Fruit fly (Drosophila melanogaster) whole organism, wandering third instar larva: ENCODE results near the gene CG13127.

Experiments used
- Abd-B ChIP-seq: fragments of >200 bp; optimal IDR thresholded peaks from 2 replicates; lab custom pipeline; 2017; ENCODE audit warnings: missing biosample characterization, missing genetic modification characterization
- CG32264 ChIP-seq: fragments of 200-800 bp; sonication (Bioruptor generic); optimal IDR thresholded peaks from 2 replicates; lab custom pipeline; 2016; ENCODE audit warnings: missing biosample characterization, missing genetic modification characterization
- CG9705 ChIP-seq: fragments of 200-800 bp; sonication (Bioruptor generic); optimal IDR thresholded peaks from 2 replicates; lab custom pipeline; 2018; ENCODE audit warnings: missing biosample characterization, mild to moderate bottlenecking, missing genetic modification characterization
- CrebA ChIP-seq: fragments of 200-800 bp; sonication (Bioruptor generic); optimal IDR thresholded peaks from 2 replicates; lab custom pipeline; 2016; ENCODE audit warnings: missing biosample characterization, mild to moderate bottlenecking, missing genetic modification characterization, borderline replicate concordance
- Dfd ChIP-seq: fragments of >200 bp; optimal IDR thresholded peaks from 2 replicates; lab custom pipeline; 2017; ENCODE audit warnings: missing biosample characterization, missing genetic modification characterization
- Dif ChIP-seq: fragments of 200-275, 200-300 bp; sonication (Bioruptor generic); optimal IDR thresholded peaks from 2 replicates; lab custom pipeline; 2018; ENCODE audit warnings: missing biosample characterization, missing genetic modification characterization; ENCODE audit not compliant: partially characterized antibody
- GATAd ChIP-seq: sonication (Bioruptor generic); optimal IDR thresholded peaks from 2 replicates; lab custom pipeline; 2016; ENCODE audit warnings: missing biosample characterization, missing genetic modification characterization
- HLH106 ChIP-seq: fragments of 200-800 bp; optimal IDR thresholded peaks from 3 replicates; lab custom pipeline; 2019; ENCODE audit warnings: missing biosample characterization, mild to moderate bottlenecking, missing genetic modification characterization, moderate library complexity
- Hnf4 ChIP-seq: fragments of 200-800 bp; sonication (Bioruptor generic); optimal IDR thresholded peaks from 2 replicates; lab custom pipeline; 2016; ENCODE audit warnings: missing biosample characterization, mild to moderate bottlenecking, missing genetic modification characterization
- Hr78 ChIP-seq: fragments of >200 bp; optimal IDR thresholded peaks from 2 replicates; lab custom pipeline; 2017; ENCODE audit warnings: missing biosample characterization, missing genetic modification characterization
- Hr83 ChIP-seq: fragments of 200-300 bp; sonication (Bioruptor generic); optimal IDR thresholded peaks from 2 replicates; lab custom pipeline; 2016; ENCODE audit warnings: missing biosample characterization, mild to moderate bottlenecking, missing genetic modification characterization, moderate library complexity; ENCODE audit not compliant: poor library complexity, severe bottlenecking
- Jra ChIP-seq: sonication (Bioruptor generic); optimal IDR thresholded peaks from 2 replicates; lab custom pipeline; 2016; ENCODE audit warnings: missing biosample characterization, missing genetic modification characterization
- Mio ChIP-seq: sonication (Bioruptor generic); optimal IDR thresholded peaks from 2 replicates; lab custom pipeline; 2016; ENCODE audit warnings: missing biosample characterization, missing genetic modification characterization
- Myc ChIP-seq: fragments of >200 bp; optimal IDR thresholded peaks from 2 replicates; lab custom pipeline; 2017
- N ChIP-seq: fragments of >200 bp; optimal IDR thresholded peaks from 2 replicates; lab custom pipeline; 2018; ENCODE audit warnings: missing biosample characterization, missing external identifiers, missing genetic modification characterization
- OdsH ChIP-seq: fragments of 200-800 bp; sonication (Bioruptor generic); optimal IDR thresholded peaks from 2 replicates; lab custom pipeline; 2016; ENCODE audit warnings: missing biosample characterization, mild to moderate bottlenecking, missing genetic modification characterization
- Rel ChIP-seq, 2 experiments: fragments of 200-800 bp; sonication (Bioruptor generic) in 1 of 2; optimal IDR thresholded peaks; 2 replicates in 1 of 2; 3 replicates in 1 of 2; lab custom pipeline; 2016 to 2019; ENCODE audit warnings: mild to moderate bottlenecking in 2 of 2, missing biosample characterization in 2 of 2, missing genetic modification characterization in 2 of 2, moderate library complexity in 1 of 2
- Sp1 ChIP-seq: fragments of 200-800 bp; sonication (Bioruptor generic); optimal IDR thresholded peaks from 3 replicates; lab custom pipeline; 2019; ENCODE audit warnings: missing biosample characterization, mild to moderate bottlenecking, missing genetic modification characterization, moderate library complexity
- Vsx2 ChIP-seq: fragments of 200-300, 225-300 bp; sonication (Bioruptor generic); optimal IDR thresholded peaks from 2 replicates; lab custom pipeline; 2018; ENCODE audit warnings: missing biosample characterization, missing genetic modification characterization; ENCODE audit not compliant: partially characterized antibody
- br ChIP-seq: fragments of 200-800 bp; sonication (Bioruptor generic); optimal IDR thresholded peaks from 2 replicates; lab custom pipeline; 2016; ENCODE audit warnings: missing biosample characterization, missing genetic modification characterization
- brk ChIP-seq: fragments of 200-800 bp; sonication (Bioruptor generic); optimal IDR thresholded peaks from 2 replicates; lab custom pipeline; 2016; ENCODE audit warnings: missing biosample characterization, mild to moderate bottlenecking, missing genetic modification characterization
- dl ChIP-seq, 2 experiments: fragments of 175-275, 200-275 bp in 1 of 2; fragments of 200-275 bp in 1 of 2; sonication (Bioruptor generic); optimal IDR thresholded peaks; lab custom pipeline; 2018; ENCODE audit warnings: mild to moderate bottlenecking in 2 of 2, missing biosample characterization in 2 of 2, missing genetic modification characterization in 2 of 2, moderate library complexity in 2 of 2; ENCODE audit not compliant: partially characterized antibody in 2 of 2, insufficient read depth in 1 of 2
- dmrt93B ChIP-seq: fragments of 200-800 bp; sonication (Bioruptor generic); optimal IDR thresholded peaks from 2 replicates; lab custom pipeline; 2018; ENCODE audit warnings: missing biosample characterization, mild to moderate bottlenecking, missing genetic modification characterization
- dsf ChIP-seq: sonication (Bioruptor generic); optimal IDR thresholded peaks from 2 replicates; lab custom pipeline; 2016; ENCODE audit warnings: missing biosample characterization, missing genetic modification characterization, borderline replicate concordance
- ey ChIP-seq: fragments of 200-800 bp; sonication (Bioruptor generic); optimal IDR thresholded peaks from 2 replicates; lab custom pipeline; 2016; ENCODE audit warnings: missing biosample characterization, missing genetic modification characterization
- foxo ChIP-seq, 2 experiments: fragments of 200-800 bp; sonication (Bioruptor generic); optimal IDR thresholded peaks; 2 replicates in 1 of 2; 3 replicates in 1 of 2; lab custom pipeline; 2016 to 2017; ENCODE audit warnings: missing biosample characterization in 2 of 2, missing genetic modification characterization in 2 of 2
- fru ChIP-seq: fragments of 200-800 bp; sonication (Bioruptor generic); optimal IDR thresholded peaks from 3 replicates; lab custom pipeline; 2016; ENCODE audit warnings: missing biosample characterization, mild to moderate bottlenecking, missing genetic modification characterization
- h ChIP-seq: fragments of 200-800 bp; sonication (Bioruptor generic); optimal IDR thresholded peaks from 3 replicates; lab custom pipeline; 2016; ENCODE audit warnings: missing biosample characterization, mild to moderate bottlenecking, missing genetic modification characterization
- jim ChIP-seq: fragments of 175-275, 200-325 bp; sonication (Bioruptor generic); optimal IDR thresholded peaks from 2 replicates; lab custom pipeline; 2016; ENCODE audit warnings: missing biosample characterization, mild to moderate bottlenecking, missing genetic modification characterization
- lola ChIP-seq: fragments of >200 bp; optimal IDR thresholded peaks from 2 replicates; lab custom pipeline; 2017; ENCODE audit warnings: missing biosample characterization, missing genetic modification characterization
- pan ChIP-seq: fragments of >200 bp; optimal IDR thresholded peaks from 2 replicates; lab custom pipeline; 2017
- psq ChIP-seq: fragments of 200-800 bp; sonication (Bioruptor generic); optimal IDR thresholded peaks from 3 replicates; lab custom pipeline; 2017; ENCODE audit warnings: missing biosample characterization, mild to moderate bottlenecking, missing genetic modification characterization, moderate library complexity
- rgr ChIP-seq: fragments of 200-800 bp; sonication (Bioruptor generic); optimal IDR thresholded peaks from 3 replicates; lab custom pipeline; 2016; ENCODE audit warnings: missing biosample characterization, mild to moderate bottlenecking, missing genetic modification characterization
- sage ChIP-seq: fragments of 200-800 bp; sonication (Bioruptor generic); optimal IDR thresholded peaks from 2 replicates; lab custom pipeline; 2016; ENCODE audit warnings: missing biosample characterization, mild to moderate bottlenecking, missing genetic modification characterization
- sv ChIP-seq: fragments of 200-800 bp; sonication (Bioruptor generic); optimal IDR thresholded peaks from 3 replicates; lab custom pipeline; 2016; ENCODE audit warnings: missing biosample characterization, missing genetic modification characterization
- tai ChIP-seq: sonication (Bioruptor generic); optimal IDR thresholded peaks from 2 replicates; lab custom pipeline; 2016; ENCODE audit warnings: missing biosample characterization, missing genetic modification characterization
- usp ChIP-seq: fragments of >200 bp; optimal IDR thresholded peaks from 2 replicates; lab custom pipeline; 2017; ENCODE audit warnings: missing biosample characterization, missing genetic modification characterization
- woc ChIP-seq: sonication (Bioruptor generic); optimal IDR thresholded peaks from 2 replicates; lab custom pipeline; 2016; ENCODE audit warnings: missing biosample characterization, mild to moderate bottlenecking, missing genetic modification characterization

Gene CG13127

dm6 chr2L:10004574-10004973 is 21.9 kb upstream of the CG13127 start:
- TF ChIP-seq CG32264 (GFP tag; lab: Kevin White, UChicago) (no peak), Jra (GFP tag; lab: Kevin White, UChicago) (no peak), dsf (no peak), Mio (GFP tag; lab: Kevin White, UChicago) (no peak), sage (no peak), OdsH (GFP tag; lab: Kevin White, UChicago) (no peak), dl (GFP tag; optimal IDR thresholded peaks at IDR 0.05; lab: Kevin White, UChicago; ENCODE audit: insufficient read depth in 1 of 2, partially characterized antibody in 2 of 2) (no peak)

dm6 chr2L:10009293-10009695 is 17.2 kb upstream of the CG13127 start, which contains the start of gene Trp1:
TSS of gene Trp1 (plus strand) at chr2L:10009381.
- no peak for TF ChIP-seq dmrt93B
- no peak for TF ChIP-seq Hr78 (GFP tag; lab: Kevin White, UChicago)
- TF ChIP-seq Mio (GFP tag; lab: Kevin White, UChicago) = no peak
- peak; percentile 18 for TF ChIP-seq brk (GFP tag; lab: Kevin White, UChicago)
- peak; percentile 12 for TF ChIP-seq woc (GFP tag; lab: Kevin White, UChicago)
- TF ChIP-seq Jra (GFP tag; lab: Kevin White, UChicago) = no peak
- TF ChIP-seq Hnf4 (GFP tag; lab: Kevin White, UChicago) = peak; percentile 23
- peak; percentile 61 for TF ChIP-seq tai (GFP tag; lab: Kevin White, UChicago)
- no peak for TF ChIP-seq h (GFP tag; lab: Kevin White, UChicago)
- peak; percentile 37 for TF ChIP-seq Hr83 (GFP tag; lab: Kevin White, UChicago)
- peak; percentile 57 for TF ChIP-seq Vsx2 (GFP tag; lab: Kevin White, UChicago)

- TF ChIP-seq sage (peak; percentile 98), HLH106 (peak; percentile 99), dsf (peak; percentile 96), lola (GFP tag; lab: Kevin White, UChicago) (no peak), Abd-B (no peak), CG32264 (GFP tag; lab: Kevin White, UChicago) (peak; percentile 98), h (GFP tag; lab: Kevin White, UChicago) (peak; percentile 100), GATAd (GFP tag; lab: Kevin White, UChicago) (peak; percentile 98), Vsx2 (GFP tag; lab: Kevin White, UChicago) (peak; percentile 35), CG9705 (GFP tag; lab: Kevin White, UChicago) (peak; percentile 98), pan (lab: Kevin White, UChicago) (no peak), sv (GFP tag; lab: Kevin White, UChicago) (peak; percentile 94), br (GFP tag; lab: Kevin White, UChicago) (peak; percentile 99), brk (GFP tag; lab: Kevin White, UChicago) (peak; percentile 96), psq (GFP tag; lab: Kevin White, UChicago) (peak; percentile 98), jim (GFP tag; lab: Kevin White, UChicago) (peak; percentile 95), tai (GFP tag; lab: Kevin White, UChicago) (peak; percentile 98), N (GFP tag; lab: Kevin White, UChicago) (no peak), Dif (GFP tag; lab: Kevin White, UChicago) (peak; percentile 26), Hr78 (GFP tag; lab: Kevin White, UChicago) (no peak), ey (GFP tag; lab: Kevin White, UChicago) (peak; percentile 100), Hr83 (GFP tag; lab: Kevin White, UChicago) (peak; percentile 99), Rel (GFP tag; optimal IDR thresholded peaks at IDR 0.05; lab: Kevin White, UChicago) (peak; percentile 95), Rel (tag; optimal IDR thresholded peaks at IDR 0.05; lab: Kevin White, UChicago) (peak; percentile 87), CrebA (GFP tag; lab: Kevin White, UChicago) (peak; percentile 81), fru (peak; percentile 99), Mio (GFP tag; lab: Kevin White, UChicago) (peak; percentile 95), usp (GFP tag; lab: Kevin White, UChicago) (no peak), Jra (GFP tag; lab: Kevin White, UChicago) (peak; percentile 98), Hnf4 (GFP tag; lab: Kevin White, UChicago) (peak; percentile 99), woc (GFP tag; lab: Kevin White, UChicago) (peak; percentile 97), rgr (peak; percentile 99), Dfd (GFP tag; lab: Kevin White, UChicago) (peak; percentile 84), OdsH (GFP tag; lab: Kevin White, UChicago) (peak; percentile 100), Myc (lab: Kevin White, UChicago) (no peak), Sp1 (GFP tag; lab: Kevin White, UChicago) (peak; percentile 98), foxo (GFP tag; optimal IDR thresholded peaks at IDR 0.05; lab: Kevin White, UChicago) (peak; percentile 97 to 100), dmrt93B (peak; percentile 98), dl (GFP tag; optimal IDR thresholded peaks at IDR 0.05; lab: Kevin White, UChicago; ENCODE audit: insufficient read depth in 1 of 2, partially characterized antibody in 2 of 2) (peak; percentile 42 to 70)
Measured at dm6 chr2L:10009800-10010658, 16.4 kb upstream of the CG13127 start.
